Worm (Caenorhabditis elegans) whole organism, L2 larva: ENCODE measurements around the gene puf-6.
"Not testable (repeated sequence)": the region's sequence is repeated elsewhere in the genome, so short reads cannot be mapped to it uniquely, and the experiment has no call there.

Experiments used
- F13H6.1 ChIP-seq: sonication (generic microtip); optimal IDR thresholded peaks from 2 replicates; lab custom pipeline; 2016; ENCODE audit warnings: missing genetic modification characterization, missing compliant biosample characterization
- ZK546.5 ChIP-seq: sonication (generic microtip); optimal IDR thresholded peaks from 2 replicates; lab custom pipeline; 2017; ENCODE audit warnings: missing biosample characterization, missing genetic modification characterization
- ama-1 ChIP-seq: fragments of 150-350 bp; optimal IDR thresholded peaks from 2 replicates; lab custom pipeline; 2018; ENCODE audit warnings: inconsistent platforms
- egl-27 ChIP-seq: sonication (generic microtip); optimal IDR thresholded peaks from 3 replicates; lab custom pipeline; 2017; ENCODE audit warnings: missing biosample characterization, missing genetic modification reagents, missing genetic modification characterization
- lin-13 ChIP-seq: fragments of 150-350 bp; optimal IDR thresholded peaks from 2 replicates; lab custom pipeline; 2014; ENCODE audit warnings: missing biosample characterization, missing genetic modification reagents, missing genetic modification characterization
- lin-39 ChIP-seq: fragments of 150-350 bp; optimal IDR thresholded peaks from 2 replicates; lab custom pipeline; 2014; ENCODE audit warnings: missing biosample characterization, missing genetic modification reagents, missing genetic modification characterization
- nhr-10 ChIP-seq: sonication (generic microtip); optimal IDR thresholded peaks from 2 replicates; lab custom pipeline; 2017; ENCODE audit warnings: missing biosample characterization, missing genetic modification characterization
- nhr-23 ChIP-seq: fragments of 150-350 bp; optimal IDR thresholded peaks from 2 replicates; lab custom pipeline; 2014; ENCODE audit warnings: missing biosample characterization, missing genetic modification reagents, missing genetic modification characterization

ce11 chrII:13031649-13032191, 11.5 kb downstream of the puf-6 start, which contains the start of gene F18A11.2:
- not testable (repeated sequence) for TF ChIP-seq egl-27; lin-39; ZK546.5; F13H6.1; nhr-10 (tag; lab: Kevin White, UChicago); ama-1 (lab: Kevin White, UChicago); nhr-23 (tag; lab: Kevin White, UChicago); lin-13 (GFP tag; lab: Kevin White, UChicago)
